Worm (Caenorhabditis elegans) whole organism, L2 larva: ENCODE measurements around the gene D1005.5.
A peak's percentile ranks its signal among the peaks of the same experiment; 100 is the strongest.

Experiments used
- C34F6.9 ChIP-seq: fragments of 150-350 bp; optimal IDR thresholded peaks from 2 replicates; lab custom pipeline; 2014; ENCODE audit warnings: missing biosample characterization, missing genetic modification characterization
- F13H6.1 ChIP-seq: sonication (generic microtip); optimal IDR thresholded peaks from 2 replicates; lab custom pipeline; 2016; ENCODE audit warnings: missing genetic modification characterization, missing compliant biosample characterization
- Y55F3AM.14 ChIP-seq: fragments of 200-800 bp; sonication (Bioruptor generic); optimal IDR thresholded peaks from 2 replicates; lab custom pipeline; 2018; ENCODE audit warnings: mild to moderate bottlenecking, missing genetic modification characterization, missing compliant biosample characterization
- alr-1 ChIP-seq: fragments of 150-350 bp; optimal IDR thresholded peaks from 2 replicates; lab custom pipeline; 2014; ENCODE audit warnings: missing biosample characterization, missing genetic modification characterization
- aly-2 ChIP-seq: fragments of 150-350 bp; optimal IDR thresholded peaks from 2 replicates; lab custom pipeline; 2014; ENCODE audit warnings: missing biosample characterization, missing genetic modification characterization
- ama-1 ChIP-seq: fragments of 150-350 bp; optimal IDR thresholded peaks from 2 replicates; lab custom pipeline; 2018; ENCODE audit warnings: inconsistent platforms
- blmp-1 ChIP-seq: sonication (generic microtip); optimal IDR thresholded peaks from 2 replicates; lab custom pipeline; 2017; ENCODE audit warnings: missing genetic modification characterization, mild to moderate bottlenecking, missing compliant biosample characterization, antibody characterized with exemption, moderate library complexity; ENCODE audit not compliant: insufficient read depth
- ceh-16 ChIP-seq: fragments of 150-350 bp; optimal IDR thresholded peaks from 2 replicates; lab custom pipeline; 2014; ENCODE audit warnings: missing biosample characterization, missing genetic modification characterization
- ceh-82 ChIP-seq: fragments of 150-350 bp; optimal IDR thresholded peaks from 2 replicates; lab custom pipeline; 2014; ENCODE audit warnings: missing biosample characterization, missing genetic modification characterization
- crh-2 ChIP-seq: sonication (generic microtip); optimal IDR thresholded peaks from 2 replicates; lab custom pipeline; 2017; ENCODE audit warnings: missing biosample characterization, missing genetic modification characterization
- dmd-4 ChIP-seq: sonication (generic microtip); optimal IDR thresholded peaks from 2 replicates; lab custom pipeline; 2017; ENCODE audit warnings: missing biosample characterization, missing genetic modification characterization
- elt-1 ChIP-seq: fragments of 150-350 bp; optimal IDR thresholded peaks from 2 replicates; lab custom pipeline; 2014; ENCODE audit warnings: missing biosample characterization, missing genetic modification characterization
- fos-1 ChIP-seq: fragments of 150-350 bp; optimal IDR thresholded peaks from 2 replicates; lab custom pipeline; 2014; ENCODE audit warnings: missing biosample characterization, missing genetic modification characterization
- gmeb-1 ChIP-seq: fragments of 150-350 bp; optimal IDR thresholded peaks from 2 replicates; lab custom pipeline; 2014; ENCODE audit warnings: missing biosample characterization, missing genetic modification characterization
- lin-13 ChIP-seq: fragments of 150-350 bp; optimal IDR thresholded peaks from 2 replicates; lab custom pipeline; 2014; ENCODE audit warnings: missing biosample characterization, missing genetic modification reagents, missing genetic modification characterization
- lsy-2 ChIP-seq, 2 experiments: fragments of 150-350 bp in 1 of 2; sonication (generic microtip) in 1 of 2; optimal IDR thresholded peaks; 2 replicates each; lab custom pipeline; 2014 to 2017; ENCODE audit warnings: missing biosample characterization in 2 of 2, missing genetic modification characterization in 2 of 2
- mdl-1 ChIP-seq, 2 experiments: fragments of 150-350 bp in 1 of 2; sonication (generic microtip) in 1 of 2; optimal IDR thresholded peaks; 2 replicates each; lab custom pipeline; 2017; ENCODE audit warnings: missing biosample characterization in 2 of 2, missing genetic modification characterization in 2 of 2
- nhr-12 ChIP-seq: fragments of 150-350 bp; optimal IDR thresholded peaks from 2 replicates; lab custom pipeline; 2014; ENCODE audit warnings: missing biosample characterization, missing genetic modification characterization
- nhr-129 ChIP-seq: fragments of 150-350 bp; optimal IDR thresholded peaks from 2 replicates; lab custom pipeline; 2014; ENCODE audit warnings: missing biosample characterization, missing genetic modification characterization
- nhr-21 ChIP-seq: fragments of 150-350 bp; optimal IDR thresholded peaks from 2 replicates; lab custom pipeline; 2014; ENCODE audit warnings: missing biosample characterization, missing genetic modification characterization
- nhr-23 ChIP-seq: fragments of 150-350 bp; optimal IDR thresholded peaks from 2 replicates; lab custom pipeline; 2014; ENCODE audit warnings: missing biosample characterization, missing genetic modification reagents, missing genetic modification characterization
- nhr-237 ChIP-seq: fragments of 150-350 bp; optimal IDR thresholded peaks from 2 replicates; lab custom pipeline; 2014; ENCODE audit warnings: missing biosample characterization, missing genetic modification characterization
- nhr-6 ChIP-seq: fragments of 150-350 bp; optimal IDR thresholded peaks from 2 replicates; lab custom pipeline; 2014; ENCODE audit warnings: missing biosample characterization, missing genetic modification characterization
- nhr-77 ChIP-seq: fragments of 150-350 bp; optimal IDR thresholded peaks from 2 replicates; lab custom pipeline; 2014; ENCODE audit warnings: missing biosample characterization, missing genetic modification characterization
- peb-1 ChIP-seq: fragments of 150-350 bp; optimal IDR thresholded peaks from 2 replicates; lab custom pipeline; 2014; ENCODE audit warnings: missing biosample characterization, missing genetic modification characterization
- sem-4 ChIP-seq: fragments of 150-350 bp; optimal IDR thresholded peaks from 2 replicates; lab custom pipeline; 2014; ENCODE audit warnings: missing biosample characterization, missing genetic modification reagents, missing genetic modification characterization
- skn-1 ChIP-seq: sonication (generic microtip); optimal IDR thresholded peaks from 2 replicates; lab custom pipeline; 2017; ENCODE audit warnings: missing biosample characterization, missing genetic modification characterization
- sma-9 ChIP-seq, 2 experiments: fragments of 150-350 bp in 1 of 2; sonication (generic microtip) in 1 of 2; optimal IDR thresholded peaks; 2 replicates each; lab custom pipeline; 2014 to 2016; ENCODE audit warnings: missing genetic modification characterization in 2 of 2, mild to moderate bottlenecking in 1 of 2, missing biosample characterization in 1 of 2, missing compliant biosample characterization in 1 of 2, missing genetic modification reagents in 1 of 2, moderate library complexity in 1 of 2
- snpc-4 ChIP-seq: fragments of 150-350 bp; optimal IDR thresholded peaks from 2 replicates; lab custom pipeline; 2014; ENCODE audit warnings: missing biosample characterization, missing genetic modification characterization
- unc-39 ChIP-seq: fragments of 150-350 bp; optimal IDR thresholded peaks from 2 replicates; lab custom pipeline; 2014; ENCODE audit warnings: missing biosample characterization, missing genetic modification characterization
- unc-55 ChIP-seq: fragments of 150-350 bp; sonication (generic microtip); optimal IDR thresholded peaks from 3 replicates; lab custom pipeline; 2014; ENCODE audit warnings: missing biosample characterization, missing genetic modification reagents, missing genetic modification characterization
- ztf-11 ChIP-seq: sonication (generic microtip); optimal IDR thresholded peaks from 2 replicates; lab custom pipeline; 2017; ENCODE audit warnings: missing biosample characterization, missing genetic modification characterization
- ztf-4 ChIP-seq: fragments of 150-350 bp; optimal IDR thresholded peaks from 2 replicates; lab custom pipeline; 2014; ENCODE audit warnings: missing biosample characterization, missing genetic modification characterization

Gene D1005.5

ce11 chrX:1495980-1496379 is 23.2 kb upstream of the D1005.5 start:
- no peak for TF ChIP-seq nhr-12 (tag; lab: Kevin White, UChicago)
- no peak for TF ChIP-seq mdl-1 (tag; optimal IDR thresholded peaks at IDR 0.05; lab: Kevin White, UChicago)
- no peak for TF ChIP-seq ceh-82 (tag; lab: Kevin White, UChicago)
- TF ChIP-seq C34F6.9 (tag; lab: Kevin White, UChicago) = no peak
- TF ChIP-seq lsy-2 (tag; optimal IDR thresholded peaks at IDR 0.05; lab: Kevin White, UChicago) = no peak
- TF ChIP-seq peb-1 = no peak
- no peak for TF ChIP-seq blmp-1 (tag; lab: Kevin White, UChicago)
- no peak for TF ChIP-seq dmd-4 (tag; lab: Kevin White, UChicago)
- TF ChIP-seq skn-1 (tag; lab: Kevin White, UChicago) = no peak
- no peak for TF ChIP-seq sma-9 (GFP tag; optimal IDR thresholded peaks at IDR 0.05; lab: Kevin White, UChicago)
- no peak for TF ChIP-seq sma-9 (tag; optimal IDR thresholded peaks at IDR 0.05; lab: Kevin White, UChicago)
- TF ChIP-seq snpc-4 (tag; lab: Kevin White, UChicago) = no peak
- no peak for TF ChIP-seq nhr-21 (tag; lab: Kevin White, UChicago)
- no peak for TF ChIP-seq ztf-4 (tag; lab: Kevin White, UChicago)
- TF ChIP-seq unc-55 (GFP tag; lab: Kevin White, UChicago) = no peak
- no peak for TF ChIP-seq ztf-11 (tag; lab: Kevin White, UChicago)
- no peak for TF ChIP-seq alr-1 (tag; lab: Kevin White, UChicago)

- TF ChIP-seq C34F6.9 (tag; lab: Kevin White, UChicago) = no peak
- TF ChIP-seq nhr-23 (tag; lab: Kevin White, UChicago) = no peak
- no peak for TF ChIP-seq unc-55 (GFP tag; lab: Kevin White, UChicago)
- TF ChIP-seq nhr-237 (tag; lab: Kevin White, UChicago) = no peak
- TF ChIP-seq ceh-16 = no peak
- no peak for TF ChIP-seq nhr-12 (tag; lab: Kevin White, UChicago)
- no peak for TF ChIP-seq gmeb-1 (tag; lab: Kevin White, UChicago)
- TF ChIP-seq aly-2 (tag; lab: Kevin White, UChicago) = no peak
- no peak for TF ChIP-seq Y55F3AM.14 (GFP tag; lab: Kevin White, UChicago)
- no peak for TF ChIP-seq F13H6.1 (tag; lab: Kevin White, UChicago)
- TF ChIP-seq ama-1 (lab: Kevin White, UChicago) = no peak
- no peak for TF ChIP-seq sem-4 (tag; lab: Kevin White, UChicago)
- TF ChIP-seq lsy-2 (tag; optimal IDR thresholded peaks at IDR 0.05; lab: Kevin White, UChicago) = no peak
- no peak for TF ChIP-seq fos-1 (tag; lab: Kevin White, UChicago)
These were observed 21.5 kb upstream of the D1005.5 start, which contains the start of gene F09E10.5 for ce11 chrX:1494256-1494655. Gene F09E10.5 (minus strand): TSS chrX:1494356.

ce11 chrX:1492174-1492573 is 19.4 kb upstream of the D1005.5 start:
- TF ChIP-seq nhr-21 (tag; lab: Kevin White, UChicago) = no peak
- TF ChIP-seq nhr-129 (tag; lab: Kevin White, UChicago) = peak; percentile 9
- no peak for TF ChIP-seq fos-1 (tag; lab: Kevin White, UChicago)

ce11 chrX:1491036-1491435 is 18.3 kb upstream of the D1005.5 start:
- no peak for TF ChIP-seq lin-13 (GFP tag; lab: Kevin White, UChicago)
- no peak for TF ChIP-seq ceh-16
- TF ChIP-seq nhr-21 (tag; lab: Kevin White, UChicago) = no peak
- no peak for TF ChIP-seq F13H6.1 (tag; lab: Kevin White, UChicago)
- TF ChIP-seq unc-39 = no peak
- TF ChIP-seq dmd-4 (tag; lab: Kevin White, UChicago) = no peak
- TF ChIP-seq nhr-6 (tag; lab: Kevin White, UChicago) = no peak
- TF ChIP-seq fos-1 (tag; lab: Kevin White, UChicago) = no peak
- TF ChIP-seq crh-2 (tag; lab: Kevin White, UChicago) = no peak
- TF ChIP-seq nhr-12 (tag; lab: Kevin White, UChicago) = no peak
- TF ChIP-seq elt-1 = no peak
- TF ChIP-seq nhr-77 (tag; lab: Kevin White, UChicago) = no peak
- TF ChIP-seq, all 48 proteins: peak for 0

- TF ChIP-seq sma-9 (GFP tag; optimal IDR thresholded peaks at IDR 0.05; lab: Kevin White, UChicago) (peak; percentile 2), sma-9 (tag; optimal IDR thresholded peaks at IDR 0.05; lab: Kevin White, UChicago) (no peak), ceh-82 (tag; lab: Kevin White, UChicago) (no peak)
These were observed 16.8 kb upstream of the D1005.5 start for ce11 chrX:1489574-1489973.
